Worm (Caenorhabditis elegans) whole organism, mixed stage, embryonic: ENCODE data around the gene D1054.3.

Experiments
- M03D4.4 ChIP-seq: sonication (generic microtip); optimal IDR thresholded peaks from 2 replicates; lab custom pipeline; 2017; ENCODE audit warnings: mild to moderate bottlenecking, missing genetic modification characterization, missing compliant biosample characterization
- ceh-43 ChIP-seq: fragments of 200-800 bp; sonication (Bioruptor generic); optimal IDR thresholded peaks from 2 replicates; lab custom pipeline; 2018; ENCODE audit warnings: mild to moderate bottlenecking, missing genetic modification characterization, moderate library complexity, missing compliant biosample characterization
- lsy-2 ChIP-seq: fragments of 150-350 bp; optimal IDR thresholded peaks from 2 replicates; lab custom pipeline; 2014; ENCODE audit warnings: missing biosample characterization, missing genetic modification characterization
- mab-5 ChIP-seq: fragments of 150-350 bp; optimal IDR thresholded peaks from 2 replicates; lab custom pipeline; 2014; ENCODE audit warnings: missing biosample characterization, missing genetic modification characterization
- nhr-12 ChIP-seq: fragments of 150-350 bp; optimal IDR thresholded peaks from 2 replicates; lab custom pipeline; 2014; ENCODE audit warnings: missing biosample characterization, missing genetic modification characterization
- nhr-237 ChIP-seq: fragments of 150-350 bp; optimal IDR thresholded peaks from 2 replicates; lab custom pipeline; 2014; ENCODE audit warnings: missing biosample characterization, missing genetic modification characterization
- nhr-28 ChIP-seq: fragments of 150-350 bp; optimal IDR thresholded peaks from 2 replicates; lab custom pipeline; 2014; ENCODE audit warnings: missing biosample characterization, missing genetic modification characterization
- snpc-4 ChIP-seq: fragments of 150-350 bp; optimal IDR thresholded peaks from 2 replicates; lab custom pipeline; 2014; ENCODE audit warnings: missing biosample characterization, missing genetic modification characterization
- unc-62 ChIP-seq: fragments of 150-350 bp; optimal IDR thresholded peaks from 2 replicates; lab custom pipeline; 2014; ENCODE audit warnings: missing biosample characterization, missing genetic modification reagents, missing genetic modification characterization
- ztf-11 ChIP-seq: fragments of 150-350 bp; optimal IDR thresholded peaks from 2 replicates; lab custom pipeline; 2014; ENCODE audit warnings: missing biosample characterization, missing genetic modification characterization

- TF ChIP-seq nhr-28 (tag; lab: Kevin White, UChicago) (no peak), ztf-11 (tag; lab: Kevin White, UChicago) (no peak), nhr-237 (tag; lab: Kevin White, UChicago) (no peak), ceh-43 (GFP tag; lab: Kevin White, UChicago) (no peak), unc-62 (GFP tag; lab: Kevin White, UChicago) (no peak), snpc-4 (tag; lab: Kevin White, UChicago) (no peak), nhr-12 (tag; lab: Kevin White, UChicago) (no peak), M03D4.4 (tag; lab: Kevin White, UChicago) (no peak), lsy-2 (no peak), mab-5 (no peak)
Observed at ce11 chrV:10745034-10745433, 26.2 kb upstream of the D1054.3 start, which contains the start of gene srj-21.
